Fruit fly (Drosophila melanogaster): Measurements from ENCODE around the gene kin17.

Gene kin17

DNA sequence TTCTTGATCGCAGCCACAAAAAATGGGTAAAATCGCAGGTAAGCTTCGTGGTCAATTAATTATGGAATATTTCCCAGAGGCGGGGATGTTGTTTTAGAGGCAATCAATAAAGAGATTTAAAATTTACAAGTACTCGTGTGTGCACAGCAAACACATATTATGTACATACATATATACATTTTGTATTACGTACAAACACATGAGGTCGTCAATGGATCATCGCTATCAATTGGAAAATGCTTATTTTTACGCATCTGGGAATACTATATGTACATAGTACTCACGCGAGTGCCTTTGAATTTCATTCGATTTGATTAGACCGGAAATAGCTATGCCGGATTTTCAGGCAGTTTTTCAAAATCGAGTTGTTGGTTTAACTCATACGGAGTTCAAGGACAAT, 38.9 kb upstream of the kin17 start:
- TF ChIP-seq Ets21C (GFP tag; optimal IDR thresholded peaks at IDR 0.05) (no peak), svp (GFP tag) (peak; percentile 69)

DNA sequence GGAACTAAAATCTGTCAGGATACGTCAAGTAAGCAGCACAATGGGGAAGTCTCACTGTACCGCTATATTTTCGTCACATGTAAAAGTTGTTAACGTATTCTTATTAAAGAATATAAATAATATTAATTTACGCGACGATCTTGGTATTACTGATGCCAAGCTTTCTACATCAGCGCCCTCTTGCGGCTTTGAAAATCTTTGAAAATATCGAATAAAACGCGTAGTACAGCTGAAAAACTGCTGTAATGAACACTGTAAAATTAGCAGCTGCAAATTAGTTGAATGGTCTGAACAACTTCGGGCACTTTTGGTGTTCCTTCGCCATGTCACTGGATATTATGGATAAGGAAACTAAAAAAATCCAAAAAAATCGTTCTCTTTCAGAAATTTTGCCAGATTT, 36.6 kb upstream of the kin17 start:
- no peak for TF ChIP-seq Ets96B (tag; optimal IDR thresholded peaks at IDR 0.05)
- TF ChIP-seq Met (GFP tag; optimal IDR thresholded peaks at IDR 0.05), result no peak
- no peak for TF ChIP-seq Hr39 (GFP tag; optimal IDR thresholded peaks at IDR 0.05)

DNA sequence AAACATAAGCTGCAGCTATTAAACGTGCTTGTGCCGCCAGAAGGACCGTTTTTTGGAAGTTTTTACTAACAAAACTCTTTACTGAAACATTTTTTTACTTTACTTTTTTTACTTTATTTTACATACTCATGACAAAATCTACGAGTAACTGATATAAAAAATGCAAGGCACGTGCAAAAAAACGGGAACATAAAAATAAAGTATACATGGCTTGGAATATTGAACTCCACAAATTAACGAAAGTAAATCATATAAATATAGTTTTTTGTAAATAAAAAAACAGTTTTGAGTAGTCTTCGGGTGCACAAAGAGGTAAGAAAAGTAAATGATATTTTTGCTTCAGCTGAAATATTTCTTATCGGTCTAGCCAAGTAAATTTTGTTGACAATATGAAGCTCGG, 36.0 kb upstream of the kin17 start, which contains the start of gene Spn77Bb:
TSS of gene Spn77Bb (plus strand) at position 301 of the 400 bp plus-strand sequence.
- TF ChIP-seq Blimp-1 (GFP tag; optimal IDR thresholded peaks at IDR 0.05), result no peak
- TF ChIP-seq net (GFP tag; optimal IDR thresholded peaks at IDR 0.05), result no peak
- no peak for TF ChIP-seq ss (GFP tag; optimal IDR thresholded peaks at IDR 0.05)
- no peak for TF ChIP-seq CG34406 (GFP tag; optimal IDR thresholded peaks at IDR 0.05)
- no peak for TF ChIP-seq Sox102F (GFP tag; optimal IDR thresholded peaks at IDR 0.05)
- TF ChIP-seq Sox15 (GFP tag; optimal IDR thresholded peaks at IDR 0.05), result no peak
- TF ChIP-seq eg (GFP tag; IDR thresholded peaks at IDR 0.05), result no peak
- no peak for TF ChIP-seq Met (GFP tag; optimal IDR thresholded peaks at IDR 0.05)
- TF ChIP-seq Hr4 (GFP tag; optimal IDR thresholded peaks at IDR 0.05), result no peak
- TF ChIP-seq CG10669 (GFP tag; optimal IDR thresholded peaks at IDR 0.05), result no peak
- TF ChIP-seq OdsH (GFP tag; optimal IDR thresholded peaks at IDR 0.05), result no peak
- no peak for TF ChIP-seq CG11294 (GFP tag; IDR thresholded peaks at IDR 0.05)
- TF ChIP-seq fkh (GFP tag; optimal IDR thresholded peaks at IDR 0.05), result no peak
- TF ChIP-seq spab (GFP tag; optimal IDR thresholded peaks at IDR 0.05), result no peak
- TF ChIP-seq Sox14 (GFP tag; optimal IDR thresholded peaks at IDR 0.05), result no peak
- no peak for TF ChIP-seq CG7368 (GFP tag; optimal IDR thresholded peaks at IDR 0.05)
- no peak for TF ChIP-seq Eip75B (GFP tag; optimal IDR thresholded peaks at IDR 0.05)
- no peak for TF ChIP-seq CG3919 (GFP tag; optimal IDR thresholded peaks at IDR 0.05)

DNA sequence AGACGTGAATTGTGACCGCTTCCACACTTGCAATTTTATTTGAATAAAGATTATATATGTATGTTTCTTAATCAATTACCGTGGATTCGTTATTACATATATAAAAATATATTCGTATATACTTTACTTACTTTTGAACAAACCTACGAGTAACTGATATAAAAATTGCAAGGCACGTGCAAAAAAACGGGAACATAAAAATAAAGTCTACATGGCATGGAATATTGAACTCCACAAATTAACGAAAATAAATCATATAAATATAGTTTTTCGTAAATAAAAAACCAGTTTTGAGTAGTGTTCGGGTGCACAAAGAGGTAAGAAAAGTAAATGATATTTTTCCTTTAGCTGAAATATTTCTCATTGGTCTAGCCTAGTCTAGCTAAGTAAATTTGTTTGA, 14.3 kb upstream of the kin17 start, which contains the start of gene Spn77Bc:
TSS of gene Spn77Bc (plus strand) at position 301 of the 400 bp plus-strand sequence.
- no peak for TF ChIP-seq Ets96B (tag; optimal IDR thresholded peaks at IDR 0.05)
- TF ChIP-seq CG3919 (GFP tag; optimal IDR thresholded peaks at IDR 0.05), result no peak
- no peak for TF ChIP-seq Eip78C (GFP tag)
- TF ChIP-seq CG11902 (GFP tag; optimal IDR thresholded peaks at IDR 0.05), result no peak
- no peak for TF ChIP-seq CG6792 (GFP tag; optimal IDR thresholded peaks at IDR 0.05)
- TF ChIP-seq OdsH (GFP tag; optimal IDR thresholded peaks at IDR 0.05), result no peak
- no peak for TF ChIP-seq net (GFP tag; optimal IDR thresholded peaks at IDR 0.05)
- TF ChIP-seq spab (GFP tag; optimal IDR thresholded peaks at IDR 0.05), result no peak
- TF ChIP-seq fd59A (GFP tag; optimal IDR thresholded peaks at IDR 0.05), result no peak
- no peak for TF ChIP-seq Ets21C (GFP tag; optimal IDR thresholded peaks at IDR 0.05)
- TF ChIP-seq CG34406 (GFP tag; optimal IDR thresholded peaks at IDR 0.05), result no peak
- TF ChIP-seq Met (GFP tag; optimal IDR thresholded peaks at IDR 0.05), result no peak
- no peak for TF ChIP-seq CG8119 (GFP tag; IDR thresholded peaks at IDR 0.05)
- no peak for TF ChIP-seq topi (GFP tag; optimal IDR thresholded peaks at IDR 0.05)
- TF ChIP-seq Sox15 (GFP tag; optimal IDR thresholded peaks at IDR 0.05), result no peak
- no peak for TF ChIP-seq fkh (GFP tag; optimal IDR thresholded peaks at IDR 0.05)
- TF ChIP-seq Blimp-1 (GFP tag; optimal IDR thresholded peaks at IDR 0.05), result no peak

DNA sequence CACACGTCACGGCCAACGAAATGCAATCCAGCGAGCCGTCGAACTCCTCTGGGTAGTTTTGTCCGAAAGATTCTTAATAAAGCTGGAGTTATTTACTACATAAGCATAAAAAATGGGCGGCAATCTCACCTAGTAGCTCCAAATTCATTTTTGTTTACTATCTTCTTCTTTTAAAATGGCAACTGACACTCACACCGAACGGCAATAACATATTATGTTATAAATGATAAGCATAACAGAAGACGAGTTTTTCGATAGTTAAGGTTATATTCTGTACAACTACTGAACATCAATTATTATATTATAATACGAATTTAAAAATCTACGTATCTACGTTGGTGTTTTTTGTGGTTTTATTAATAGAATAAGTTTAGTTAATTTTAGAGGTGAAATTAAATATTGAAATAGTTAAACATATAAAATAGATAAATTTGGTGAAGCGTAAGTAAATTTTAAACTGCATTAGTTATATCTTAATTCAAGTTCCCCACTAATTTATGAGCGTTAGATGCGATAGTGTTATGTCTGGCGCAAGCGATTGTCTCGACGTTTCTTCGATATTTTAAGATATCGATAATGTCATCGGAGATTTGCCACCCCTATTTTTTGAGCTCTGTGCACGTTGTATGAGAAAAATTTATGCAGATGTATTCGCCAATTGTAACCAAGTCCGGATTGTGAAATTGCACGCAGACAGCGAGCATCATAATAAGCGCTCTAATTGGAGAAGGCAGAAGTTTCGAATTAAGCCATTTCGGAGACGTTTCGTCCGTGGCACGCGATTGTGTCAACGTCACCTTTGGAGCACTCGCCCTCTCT, 8.6 kb upstream of the kin17 start, which contains the start of the genes Rbbp5 and eRF1:
TSS of gene Rbbp5 (minus strand) at position 181 of the 819 bp plus-strand sequence.
TSS of gene eRF1 (plus strand) at position 594 of the 819 bp plus-strand sequence.
- peak; percentile 31 for TF ChIP-seq CG34406 (GFP tag; optimal IDR thresholded peaks at IDR 0.05)
- peak; percentile 36 for TF ChIP-seq CG8319 (GFP tag; optimal IDR thresholded peaks at IDR 0.05)
- TF ChIP-seq CG6854 (GFP tag; optimal IDR thresholded peaks at IDR 0.05), result peak; percentile 63
- peak; percentile 24 for TF ChIP-seq CG6276 (GFP tag; optimal IDR thresholded peaks at IDR 0.05)
- TF ChIP-seq CG8119 (GFP tag; IDR thresholded peaks at IDR 0.05), result no peak
- no peak for TF ChIP-seq Hr39 (GFP tag; optimal IDR thresholded peaks at IDR 0.05)
- peak; percentile 76 for TF ChIP-seq esn (GFP tag; optimal IDR thresholded peaks at IDR 0.05)
- TF ChIP-seq CG11294 (GFP tag; IDR thresholded peaks at IDR 0.05), result peak; percentile 45; the same call in 1 of the 2 replicates
- no peak for TF ChIP-seq CG6163 (GFP tag; IDR thresholded peaks at IDR 0.05)
- peak; percentile 60 for TF ChIP-seq CG11902 (GFP tag; optimal IDR thresholded peaks at IDR 0.05)
- peak; percentile 4 for TF ChIP-seq Lpt (GFP tag; optimal IDR thresholded peaks at IDR 0.05)
- peak; percentile 51; the same call in 1 of the 2 replicates for TF ChIP-seq Gug (GFP tag; IDR thresholded peaks at IDR 0.05)
- TF ChIP-seq fd85E (GFP tag; optimal IDR thresholded peaks at IDR 0.05), result no peak
- no peak for TF ChIP-seq salr (GFP tag; optimal IDR thresholded peaks at IDR 0.05)
- TF ChIP-seq OdsH (GFP tag; optimal IDR thresholded peaks at IDR 0.05), result peak; percentile 79
- peak; percentile 51 for TF ChIP-seq dsx (GFP tag; optimal IDR thresholded peaks at IDR 0.05; ENCODE audit: poor library complexity, severe bottlenecking)
- no peak for TF ChIP-seq CG1621 (tag; optimal IDR thresholded peaks at IDR 0.05)
- TF ChIP-seq pdm3 (GFP tag; optimal IDR thresholded peaks at IDR 0.05), result no peak
- TF ChIP-seq Ets21C (GFP tag; optimal IDR thresholded peaks at IDR 0.05), result peak; percentile 60
- TF ChIP-seq Sox14 (GFP tag; optimal IDR thresholded peaks at IDR 0.05), result peak; percentile 46
- TF ChIP-seq lz (GFP tag; optimal IDR thresholded peaks at IDR 0.05), result peak; percentile 66

Measured in whole organism, prepupa.